Fruit fly (Drosophila melanogaster): ENCODE results near the gene bocks.

- TF ChIP-seq CG10631 (GFP tag; optimal IDR thresholded peaks at IDR 0.05) (no peak), eg (GFP tag; IDR thresholded peaks at IDR 0.05) (no peak), CG6854 (GFP tag; optimal IDR thresholded peaks at IDR 0.05) (no peak), net (GFP tag; optimal IDR thresholded peaks at IDR 0.05) (no peak), topi (GFP tag; optimal IDR thresholded peaks at IDR 0.05) (no peak), CG10669 (GFP tag; optimal IDR thresholded peaks at IDR 0.05) (no peak), CG4318 (GFP tag; optimal IDR thresholded peaks at IDR 0.05) (no peak), CG8319 (GFP tag; optimal IDR thresholded peaks at IDR 0.05) (no peak), Eip78C (GFP tag) (no peak)
These were observed 49.5 kb upstream of the bocks start for dm6 chr3R:9640313-9640712.

Data from whole organism, prepupa.